Worm (Caenorhabditis elegans): ENCODE measurements around the gene angl-1.

DNA sequence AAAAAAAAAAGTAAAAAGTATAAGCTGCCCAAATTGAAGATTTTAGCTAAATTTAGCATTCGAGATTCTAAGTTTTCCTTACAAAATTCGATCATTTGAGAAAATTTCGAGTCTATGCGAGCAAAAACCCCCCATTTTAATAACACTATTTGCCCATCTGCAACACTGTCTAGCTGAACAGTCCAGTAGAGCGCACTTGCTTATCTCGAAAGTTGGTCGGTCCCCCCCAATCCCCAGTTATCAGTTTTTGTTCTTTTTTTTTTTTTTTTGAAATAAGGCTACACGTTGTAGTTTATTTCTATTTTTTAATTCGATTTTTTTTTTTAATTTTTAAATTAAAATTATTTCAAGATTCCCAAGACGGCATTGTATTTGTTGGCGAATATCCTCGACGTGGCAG, 4.8 kb downstream of the angl-1 start:
- no peak for TF ChIP-seq tbx-8 (GFP tag; optimal IDR thresholded peaks at IDR 0.05)
- no peak for TF ChIP-seq unc-120 (tag; optimal IDR thresholded peaks at IDR 0.05; ENCODE audit: poor library complexity, severe bottlenecking)
- TF ChIP-seq nhr-76 (tag; optimal IDR thresholded peaks at IDR 0.05) = no peak
- no peak for TF ChIP-seq pha-4 (tag; optimal IDR thresholded peaks at IDR 0.05)
- no peak for TF ChIP-seq nhr-2 (tag; optimal IDR thresholded peaks at IDR 0.05)
- TF ChIP-seq flh-1 (GFP tag; optimal IDR thresholded peaks at IDR 0.05) = no peak
